Worm (Caenorhabditis elegans): Measurements from ENCODE around the gene Y69E1A.1.

Y69E1A.1 gene

DNA sequence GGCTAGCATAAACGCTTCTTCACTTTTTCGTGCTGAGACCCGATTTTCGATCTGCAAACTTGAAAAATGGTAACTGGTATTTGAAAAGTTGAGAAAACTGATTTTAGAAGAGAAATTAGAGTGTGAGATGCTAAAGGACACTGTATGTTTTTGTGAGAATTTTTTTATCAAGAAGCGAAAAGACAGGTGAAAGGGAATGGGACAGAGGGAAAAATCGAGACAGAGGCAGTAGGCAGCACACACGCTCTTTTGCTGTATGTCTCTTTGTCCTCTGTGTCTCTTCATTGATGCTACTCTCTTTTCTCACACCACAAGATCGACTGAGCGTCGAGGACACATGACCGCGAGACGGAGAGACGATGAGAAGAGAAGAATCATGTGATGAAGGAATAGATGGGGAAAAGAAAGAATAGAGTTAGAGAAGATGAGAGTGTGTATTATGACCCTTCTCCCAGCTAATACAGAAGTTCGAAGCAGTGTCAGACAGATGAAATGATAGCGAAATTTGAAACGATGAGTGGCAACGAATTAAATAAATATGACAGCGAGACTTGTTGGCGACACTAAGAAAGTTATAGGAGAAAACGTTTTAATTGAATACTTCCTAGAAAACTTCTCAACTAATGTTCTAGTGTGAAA is 12.7 kb downstream of the Y69E1A.1 start, which contains the start of gene lgg-2 (continued):
- TF ChIP-seq rec-8 (tag; optimal IDR thresholded peaks at IDR 0.05) (no peak), dpl-1 (GFP tag; optimal IDR thresholded peaks at IDR 0.05) (no peak), nhr-120 (GFP tag; IDR thresholded peaks at IDR 0.05) (no peak), Y95B8A.8 (GFP tag; IDR thresholded peaks at IDR 0.05) (peak; percentile 76), T26A5.8 (tag; optimal IDR thresholded peaks at IDR 0.05) (no peak), nhr-80 (tag; optimal IDR thresholded peaks at IDR 0.05) (peak; percentile 92), lin-26 (GFP tag; IDR thresholded peaks at IDR 0.05) (peak; percentile 52; the same call in 1 of the 2 replicates), madf-6 (GFP tag; IDR thresholded peaks at IDR 0.05) (0 out of 2 replicates have a peak, but pooled peaks have one; percentile 9), zfh-2 (GFP tag; conservative IDR thresholded peaks at IDR 0.05) (peak; percentile 75), aptf-2 (GFP tag; conservative IDR thresholded peaks at IDR 0.05) (no peak), ceh-27 (GFP tag; optimal IDR thresholded peaks at IDR 0.05) (peak; percentile 94), snpc-1.1 (tag; optimal IDR thresholded peaks at IDR 0.05; ENCODE audit: insufficient read depth) (no peak), let-607 (tag; optimal IDR thresholded peaks at IDR 0.05) (peak; percentile 69 to 87), ZK185.1 (tag; optimal IDR thresholded peaks at IDR 0.05; ENCODE audit: poor library complexity, severe bottlenecking) (peak; percentile 69), K11D2.4 (GFP tag; IDR thresholded peaks at IDR 0.05) (peak; percentile 91), fkh-3 (tag; optimal IDR thresholded peaks at IDR 0.05) (no peak), mes-4 (tag; optimal IDR thresholded peaks at IDR 0.05) (no peak), atf-7 (tag; optimal IDR thresholded peaks at IDR 0.05) (peak; percentile 87), lir-1 (GFP tag; conservative IDR thresholded peaks at IDR 0.05) (0 out of 2 replicates have a peak, but pooled peaks have one; percentile 7), B0019.2 (GFP tag; conservative IDR thresholded peaks at IDR 0.05) (no peak), attf-3 (GFP tag; conservative IDR thresholded peaks at IDR 0.05) (peak; percentile 31; the same call in 1 of the 2 replicates), F49E8.2 (tag; optimal IDR thresholded peaks at IDR 0.05; ENCODE audit: insufficient read depth) (no peak), lsl-1 (GFP tag; optimal IDR thresholded peaks at IDR 0.05) (no peak), madf-8 (GFP tag; conservative IDR thresholded peaks at IDR 0.05) (no peak), ztf-18 (tag; optimal IDR thresholded peaks at IDR 0.05) (peak; percentile 81), ztf-3 (GFP tag; optimal IDR thresholded peaks at IDR 0.05) (peak; percentile 40), ztf-6 (GFP tag; IDR thresholded peaks at IDR 0.05) (0 out of 2 replicates have a peak, but pooled peaks have one; percentile 24), ccch-3 (GFP tag; optimal IDR thresholded peaks at IDR 0.05) (no peak), ztf-28 (GFP tag; IDR thresholded peaks at IDR 0.05) (no peak), snpc-4 (GFP tag; optimal IDR thresholded peaks at IDR 0.05) (no peak), snpc-4 (tag; optimal IDR thresholded peaks at IDR 0.05) (peak in 3 of 4 experiments; percentile 25 to 71 (median 67)), let-526 (GFP tag; IDR thresholded peaks at IDR 0.05) (peak; percentile 28; the same call in 1 of the 2 replicates), F10E7.11 (tag; optimal IDR thresholded peaks at IDR 0.05) (no peak), egrh-3 (GFP tag; IDR thresholded peaks at IDR 0.05) (peak; percentile 11; the same call in 1 of the 2 replicates), C17E4.6 (GFP tag; IDR thresholded peaks at IDR 0.05) (0 out of 2 replicates have a peak, but pooled peaks have one; percentile 8), ama-1 (optimal IDR thresholded peaks at IDR 0.05) (no peak), ama-1 (GFP tag; optimal IDR thresholded peaks at IDR 0.05) (no peak), F57A8.1 (GFP tag; optimal IDR thresholded peaks at IDR 0.05) (no peak), B0261.1 (tag; optimal IDR thresholded peaks at IDR 0.05) (peak; percentile 9), nhr-90 (tag; optimal IDR thresholded peaks at IDR 0.05) (peak; percentile 61), rcor-1 (GFP tag; IDR thresholded peaks at IDR 0.05) (peak; percentile 70), hmg-1.2 (GFP tag; IDR thresholded peaks at IDR 0.05) (peak; percentile 85), K12H6.12 (tag; optimal IDR thresholded peaks at IDR 0.05) (peak; percentile 68), egl-44 (GFP tag; IDR thresholded peaks at IDR 0.05) (0 out of 2 replicates have a peak, but pooled peaks have one; percentile 61), ceh-40 (GFP tag; IDR thresholded peaks at IDR 0.05) (no peak), attf-5 (GFP tag; optimal IDR thresholded peaks at IDR 0.05) (peak; percentile 86), sea-2 (GFP tag; IDR thresholded peaks at IDR 0.05) (no peak)

Measured in whole organism, young adult.